Worm (Caenorhabditis elegans) whole organism, L3 larva: ENCODE data around the gene srh-258.

Experiments
- R02D3.7 ChIP-seq: fragments of 150-350 bp; optimal IDR thresholded peaks from 2 replicates; lab custom pipeline; 2014; ENCODE audit warnings: missing biosample characterization, missing genetic modification characterization
- ama-1 ChIP-seq: fragments of 150-350 bp; optimal IDR thresholded peaks from 2 replicates; lab custom pipeline; 2018
- ceh-28 ChIP-seq: fragments of 150-350 bp; optimal IDR thresholded peaks from 2 replicates; lab custom pipeline; 2014; ENCODE audit warnings: missing biosample characterization, missing genetic modification reagents, missing genetic modification characterization
- ceh-82 ChIP-seq: fragments of 150-350 bp; optimal IDR thresholded peaks from 2 replicates; lab custom pipeline; 2014; ENCODE audit warnings: missing biosample characterization, missing genetic modification characterization
- ceh-9 ChIP-seq: sonication (generic microtip); optimal IDR thresholded peaks from 2 replicates; lab custom pipeline; 2018; ENCODE audit warnings: missing biosample characterization, missing genetic modification characterization
- daf-12 ChIP-seq: fragments of 150-350 bp; optimal IDR thresholded peaks from 2 replicates; lab custom pipeline; 2014; ENCODE audit warnings: missing biosample characterization, missing genetic modification reagents, missing genetic modification characterization
- egl-27 ChIP-seq: sonication (generic microtip); optimal IDR thresholded peaks from 4 replicates; lab custom pipeline; 2017; ENCODE audit warnings: missing biosample characterization, missing genetic modification reagents, missing genetic modification characterization
- egl-5 ChIP-seq: fragments of 150-350 bp; optimal IDR thresholded peaks from 2 replicates; lab custom pipeline; 2017; ENCODE audit warnings: missing biosample characterization, missing genetic modification reagents, missing genetic modification characterization, inconsistent platforms
- elt-1 ChIP-seq: fragments of 150-350 bp; optimal IDR thresholded peaks from 2 replicates; lab custom pipeline; 2014; ENCODE audit warnings: missing biosample characterization, missing genetic modification characterization
- elt-2 ChIP-seq: sonication (generic microtip); optimal IDR thresholded peaks from 2 replicates; lab custom pipeline; 2016; ENCODE audit warnings: missing genetic modification reagents, mild to moderate bottlenecking, missing genetic modification characterization, missing compliant biosample characterization
- elt-3 ChIP-seq, 3 experiments: fragments of 150-350 bp in 1 of 3; sonication (generic microtip) in 2 of 3; optimal IDR thresholded peaks; 2 replicates in 2 of 3; 4 replicates in 1 of 3; lab custom pipeline; 2014 to 2017; ENCODE audit warnings: missing biosample characterization in 3 of 3, missing genetic modification characterization in 3 of 3
- eor-1 ChIP-seq, 2 experiments: fragments of 150-350 bp; optimal IDR thresholded peaks; 2 replicates each; lab custom pipeline; 2014 to 2018; ENCODE audit warnings: missing biosample characterization in 2 of 2, missing genetic modification characterization in 2 of 2
- fkh-2 ChIP-seq: fragments of 150-350 bp; optimal IDR thresholded peaks from 2 replicates; lab custom pipeline; 2014; ENCODE audit warnings: missing biosample characterization, missing genetic modification reagents, missing genetic modification characterization
- fos-1 ChIP-seq: fragments of 150-350 bp; optimal IDR thresholded peaks from 2 replicates; lab custom pipeline; 2014; ENCODE audit warnings: missing biosample characterization, missing genetic modification characterization
- hmg-11 ChIP-seq: sonication (generic microtip); optimal IDR thresholded peaks from 2 replicates; lab custom pipeline; 2016; ENCODE audit warnings: missing genetic modification characterization, missing compliant biosample characterization
- lin-15B ChIP-seq: fragments of 150-350 bp; optimal IDR thresholded peaks from 2 replicates; lab custom pipeline; 2014; ENCODE audit warnings: missing biosample characterization, missing genetic modification characterization
- lin-39 ChIP-seq: fragments of 150-350 bp; optimal IDR thresholded peaks from 2 replicates; lab custom pipeline; 2018; ENCODE audit warnings: missing biosample characterization, missing genetic modification reagents, missing genetic modification characterization
- lsy-12 ChIP-seq: sonication (generic microtip); optimal IDR thresholded peaks from 2 replicates; lab custom pipeline; 2016; ENCODE audit warnings: mild to moderate bottlenecking, missing genetic modification characterization, missing compliant biosample characterization
- mdl-1 ChIP-seq: fragments of 150-350 bp; optimal IDR thresholded peaks from 2 replicates; lab custom pipeline; 2014; ENCODE audit warnings: missing biosample characterization, missing genetic modification characterization
- mml-1 ChIP-seq: fragments of 150-350 bp; sonication (generic microtip); optimal IDR thresholded peaks from 3 replicates; lab custom pipeline; 2014; ENCODE audit warnings: missing biosample characterization, missing genetic modification characterization
- nhr-11 ChIP-seq: fragments of 150-350 bp; optimal IDR thresholded peaks from 2 replicates; lab custom pipeline; 2014; ENCODE audit warnings: missing biosample characterization, missing genetic modification characterization
- nhr-23 ChIP-seq: fragments of 150-350 bp; optimal IDR thresholded peaks from 2 replicates; lab custom pipeline; 2014; ENCODE audit warnings: missing biosample characterization, missing genetic modification reagents, missing genetic modification characterization
- nhr-237 ChIP-seq: fragments of 150-350 bp; optimal IDR thresholded peaks from 2 replicates; lab custom pipeline; 2014; ENCODE audit warnings: missing biosample characterization, missing genetic modification characterization
- nhr-25 ChIP-seq: sonication (generic microtip); optimal IDR thresholded peaks from 2 replicates; lab custom pipeline; 2017; ENCODE audit warnings: missing biosample characterization, missing genetic modification characterization
- nhr-28 ChIP-seq: fragments of 150-350 bp; optimal IDR thresholded peaks from 2 replicates; lab custom pipeline; 2014; ENCODE audit warnings: missing biosample characterization, missing genetic modification characterization
- nhr-43 ChIP-seq: sonication (generic microtip); optimal IDR thresholded peaks from 2 replicates; lab custom pipeline; 2016; ENCODE audit warnings: mild to moderate bottlenecking, missing genetic modification characterization, missing compliant biosample characterization; ENCODE audit not compliant: poor library complexity, severe bottlenecking
- nhr-77 ChIP-seq: fragments of 150-350 bp; optimal IDR thresholded peaks from 2 replicates; lab custom pipeline; 2014; ENCODE audit warnings: missing biosample characterization, missing genetic modification characterization
- pha-4 ChIP-seq: fragments of 150-350 bp; optimal IDR thresholded peaks from 2 replicates; lab custom pipeline; 2014; ENCODE audit warnings: missing biosample characterization, missing genetic modification reagents, missing genetic modification characterization
- pqm-1 ChIP-seq: fragments of 150-350 bp; optimal IDR thresholded peaks from 2 replicates; lab custom pipeline; 2017; ENCODE audit warnings: missing biosample characterization, missing genetic modification characterization, inconsistent platforms
- skn-1 ChIP-seq: fragments of 150-350 bp; optimal IDR thresholded peaks from 2 replicates; lab custom pipeline; 2014; ENCODE audit warnings: missing biosample characterization, missing genetic modification characterization
- snpc-4 ChIP-seq: fragments of 150-350 bp; optimal IDR thresholded peaks from 2 replicates; lab custom pipeline; 2014; ENCODE audit warnings: missing biosample characterization, missing genetic modification characterization
- tbx-2 ChIP-seq: sonication (generic microtip); optimal IDR thresholded peaks from 2 replicates; lab custom pipeline; 2016; ENCODE audit warnings: mild to moderate bottlenecking, missing genetic modification characterization, missing compliant biosample characterization
- unc-39 ChIP-seq: sonication (generic microtip); optimal IDR thresholded peaks from 4 replicates; lab custom pipeline; 2017; ENCODE audit warnings: missing biosample characterization, missing genetic modification characterization
- unc-62 ChIP-seq: fragments of 150-350 bp; sonication (generic microtip); optimal IDR thresholded peaks from 4 replicates; lab custom pipeline; 2014; ENCODE audit warnings: missing biosample characterization, missing genetic modification reagents, missing genetic modification characterization
- ztf-11 ChIP-seq: fragments of 150-350 bp; optimal IDR thresholded peaks from 2 replicates; lab custom pipeline; 2014; ENCODE audit warnings: missing biosample characterization, missing genetic modification characterization
- ztf-4 ChIP-seq: fragments of 150-350 bp; optimal IDR thresholded peaks from 2 replicates; lab custom pipeline; 2014; ENCODE audit warnings: missing biosample characterization, missing genetic modification characterization

Gene srh-258

ce11 chrV:15379817-15380216, 25.1 kb upstream of the srh-258 start, which contains the start of gene srh-251:
TSS of gene srh-251 (minus strand) at chrV:15379917.
- TF ChIP-seq ceh-28 (tag; lab: Kevin White, UChicago) = no peak
- TF ChIP-seq fos-1 (tag; lab: Kevin White, UChicago) = no peak
- TF ChIP-seq eor-1 (tag; optimal IDR thresholded peaks at IDR 0.05; lab: Kevin White, UChicago) = no peak
- no peak for TF ChIP-seq nhr-11
- TF ChIP-seq snpc-4 (tag; lab: Kevin White, UChicago) = no peak
- no peak for TF ChIP-seq ceh-9 (tag; lab: Kevin White, UChicago)
- TF ChIP-seq nhr-23 (tag; lab: Kevin White, UChicago) = no peak
- TF ChIP-seq R02D3.7 = no peak
- TF ChIP-seq ztf-11 (tag; lab: Kevin White, UChicago) = no peak
- TF ChIP-seq nhr-237 (tag; lab: Kevin White, UChicago) = no peak
- no peak for TF ChIP-seq nhr-77
- no peak for TF ChIP-seq elt-2
- no peak for TF ChIP-seq ztf-4 (tag; lab: Kevin White, UChicago)
- TF ChIP-seq egl-27 (tag; lab: Kevin White, UChicago) = no peak
- TF ChIP-seq tbx-2 (tag; lab: Kevin White, UChicago) = no peak
- TF ChIP-seq nhr-43 (tag; lab: Kevin White, UChicago) = no peak
- no peak for TF ChIP-seq unc-39
- TF ChIP-seq, all 47 proteins: peak for 0

- TF ChIP-seq lsy-12 (tag; lab: Kevin White, UChicago) (no peak), nhr-23 (tag; lab: Kevin White, UChicago) (no peak), hmg-11 (tag; lab: Kevin White, UChicago) (no peak), nhr-43 (tag; lab: Kevin White, UChicago) (no peak), R02D3.7 (no peak), daf-12 (tag; lab: Kevin White, UChicago) (no peak), unc-39 (no peak), mml-1 (tag; lab: Kevin White, UChicago) (no peak), skn-1 (tag; lab: Kevin White, UChicago) (no peak), pha-4 (tag; lab: Kevin White, UChicago) (no peak), pqm-1 (tag; lab: Kevin White, UChicago) (no peak), lin-15B (tag; lab: Kevin White, UChicago) (no peak), mdl-1 (tag; lab: Kevin White, UChicago) (no peak), ceh-28 (tag; lab: Kevin White, UChicago) (no peak), nhr-77 (no peak), nhr-25 (tag; lab: Kevin White, UChicago) (no peak), fkh-2 (no peak)
- TF ChIP-seq, all 47 proteins: peak for 0
Measured at ce11 chrV:15380857-15381256, 24.1 kb upstream of the srh-258 start, which contains the start of gene dhs-23. TSS of gene dhs-23 (plus strand) at chrV:15381219.

ce11 chrV:15383739-15384138, 21.2 kb upstream of the srh-258 start, which contains the start of gene str-88:
TSS of gene str-88 (minus strand) at chrV:15383839.
- no peak for TF ChIP-seq mml-1 (tag; lab: Kevin White, UChicago)

ce11 chrV:15384733-15385132, 20.2 kb upstream of the srh-258 start, which contains the start of gene str-102:
TSS of gene str-102 (plus strand) at chrV:15385033.
- TF ChIP-seq pha-4 (tag; lab: Kevin White, UChicago) (no peak), lsy-12 (tag; lab: Kevin White, UChicago) (no peak), mml-1 (tag; lab: Kevin White, UChicago) (no peak), daf-12 (tag; lab: Kevin White, UChicago) (no peak), nhr-28 (no peak), nhr-237 (tag; lab: Kevin White, UChicago) (no peak), egl-27 (tag; lab: Kevin White, UChicago) (no peak), ceh-9 (tag; lab: Kevin White, UChicago) (no peak)

- TF ChIP-seq ceh-82 (tag; lab: Kevin White, UChicago) (no peak), elt-1 (tag; lab: Kevin White, UChicago) (no peak), unc-39 (no peak), ztf-11 (tag; lab: Kevin White, UChicago) (no peak), unc-62 (no peak), lin-39 (tag; lab: Kevin White, UChicago) (no peak), nhr-77 (no peak), fkh-2 (no peak), ceh-9 (tag; lab: Kevin White, UChicago) (no peak), elt-3 (tag; optimal IDR thresholded peaks at IDR 0.05; lab: Kevin White, UChicago) (no peak), ceh-28 (tag; lab: Kevin White, UChicago) (no peak), egl-5 (tag; lab: Kevin White, UChicago) (no peak), ama-1 (lab: Kevin White, UChicago) (no peak), nhr-25 (tag; lab: Kevin White, UChicago) (no peak), nhr-11 (no peak)
Measured at ce11 chrV:15388820-15389384, 16.1 kb upstream of the srh-258 start, which contains the start of gene srh-170. TSS of gene srh-170 (minus strand) at chrV:15388870.
